Fruit fly (Drosophila melanogaster) whole organism, embryonic: Measurements from ENCODE around the gene CG43610.

Source experiments
- B-H2 ChIP-seq: fragments of 200-800 bp; sonication (Bioruptor generic); optimal IDR thresholded peaks from 2 replicates; lab custom pipeline; 2018; ENCODE audit warnings: missing biosample characterization, mild to moderate bottlenecking, missing genetic modification characterization
- BEAF-32 ChIP-seq: fragments of 200-800 bp; sonication (Bioruptor generic); optimal IDR thresholded peaks from 3 replicates; lab custom pipeline; 2017; ENCODE audit warnings: missing biosample characterization, missing genetic modification characterization, mild to moderate bottlenecking, moderate library complexity, missing genetic modification reagents
- Bgb ChIP-seq: fragments of 200-800 bp; sonication (Bioruptor generic); IDR thresholded peaks from 2 replicates; pipeline ENCODE4 v1.3.6; 2022; ENCODE audit warnings: missing biosample characterization, missing genetic modification characterization; ENCODE audit not compliant: partially characterized antibody
- CG10321 ChIP-seq: fragments of 200-800 bp; sonication (Bioruptor generic); IDR thresholded peaks from 2 replicates; pipeline ENCODE4 v1.3.6; 2022; ENCODE audit warnings: missing biosample characterization, missing genetic modification characterization
- CG11398 ChIP-seq: fragments of 200-800 bp; sonication (Bioruptor generic); optimal IDR thresholded peaks from 2 replicates; lab custom pipeline; 2016; ENCODE audit warnings: missing biosample characterization, missing genetic modification characterization
- CG12942 ChIP-seq: fragments of 200-800 bp; sonication (Bioruptor generic); optimal IDR thresholded peaks from 3 replicates; lab custom pipeline; 2016; ENCODE audit warnings: missing biosample characterization, missing genetic modification characterization
- CG15269 ChIP-seq: fragments of 200-800 bp; sonication (Bioruptor generic); optimal IDR thresholded peaks from 2 replicates; lab custom pipeline; 2018; ENCODE audit warnings: missing biosample characterization, mild to moderate bottlenecking, missing genetic modification characterization, moderate library complexity
- CG15479 ChIP-seq: fragments of 200-800 bp; sonication (Bioruptor generic); optimal IDR thresholded peaks from 3 replicates; lab custom pipeline; 2019; ENCODE audit warnings: missing biosample characterization, mild to moderate bottlenecking, missing genetic modification characterization, moderate library complexity
- CG15696 ChIP-seq: fragments of 200-800 bp; sonication (Bioruptor generic); optimal IDR thresholded peaks from 2 replicates; lab custom pipeline; 2019; ENCODE audit warnings: missing biosample characterization, mild to moderate bottlenecking, missing genetic modification characterization, moderate library complexity
- CG1603 ChIP-seq: fragments of 200-800 bp; sonication (Bioruptor generic); optimal IDR thresholded peaks from 2 replicates; lab custom pipeline; 2019; ENCODE audit warnings: missing biosample characterization, mild to moderate bottlenecking, missing genetic modification characterization, moderate library complexity
- CG17612 ChIP-seq: fragments of 200-800 bp; sonication (Bioruptor generic); IDR thresholded peaks from 2 replicates; pipeline ENCODE4 v1.3.6; 2022; ENCODE audit warnings: missing biosample characterization, missing genetic modification characterization
- CG2199 ChIP-seq: fragments of 200-800 bp; sonication (Bioruptor generic); IDR thresholded peaks from 3 replicates; pipeline ENCODE4 v1.3.6; 2022; ENCODE audit warnings: missing biosample characterization, missing genetic modification characterization
- CG2202 ChIP-seq: fragments of 200-800 bp; sonication (Bioruptor generic); optimal IDR thresholded peaks from 2 replicates; lab custom pipeline; 2018; ENCODE audit warnings: missing biosample characterization, mild to moderate bottlenecking, missing genetic modification characterization
- CG33557 ChIP-seq: fragments of 200-800 bp; sonication (Bioruptor generic); optimal IDR thresholded peaks from 2 replicates; lab custom pipeline; 2019; ENCODE audit warnings: missing biosample characterization, mild to moderate bottlenecking, missing genetic modification characterization, moderate library complexity
- CG34376 ChIP-seq: fragments of 200-800 bp; sonication (Bioruptor generic); optimal IDR thresholded peaks from 2 replicates; lab custom pipeline; 2018; ENCODE audit warnings: missing biosample characterization, mild to moderate bottlenecking, missing genetic modification characterization
- CG6654 ChIP-seq: fragments of 200-800 bp; sonication (Bioruptor generic); optimal IDR thresholded peaks from 2 replicates; lab custom pipeline; 2017; ENCODE audit warnings: missing biosample characterization, mild to moderate bottlenecking, missing genetic modification characterization
- CG7839 ChIP-seq: fragments of 200-800 bp; sonication (Bioruptor generic); optimal IDR thresholded peaks from 3 replicates; lab custom pipeline; 2018; ENCODE audit warnings: missing biosample characterization, mild to moderate bottlenecking, missing genetic modification characterization, moderate library complexity
- CG9817 ChIP-seq: fragments of 200-800 bp; sonication (Bioruptor generic); optimal IDR thresholded peaks from 2 replicates; lab custom pipeline; 2018; ENCODE audit warnings: missing biosample characterization, mild to moderate bottlenecking, missing genetic modification characterization, moderate library complexity
- Fer1 ChIP-seq: fragments of 200-800 bp; sonication (Bioruptor generic); optimal IDR thresholded peaks from 2 replicates; lab custom pipeline; 2017; ENCODE audit warnings: missing biosample characterization, mild to moderate bottlenecking, missing genetic modification characterization
- Gug ChIP-seq: fragments of 200-800 bp; sonication (Bioruptor generic); IDR thresholded peaks from 4 replicates; pipeline ENCODE4 v1.3.6; 2022; ENCODE audit warnings: missing biosample characterization, missing genetic modification characterization
- HmgZ ChIP-seq: fragments of 200-800 bp; sonication (Bioruptor generic); optimal IDR thresholded peaks from 2 replicates; lab custom pipeline; 2018; ENCODE audit warnings: missing biosample characterization, mild to moderate bottlenecking, missing genetic modification characterization
- Sry-β ChIP-seq: fragments of 200-800 bp; sonication (Bioruptor generic); optimal IDR thresholded peaks from 2 replicates; lab custom pipeline; 2018; ENCODE audit warnings: missing biosample characterization, mild to moderate bottlenecking, missing genetic modification characterization, moderate library complexity
- YL-1 ChIP-seq: fragments of 200-800 bp; sonication (Bioruptor generic); optimal IDR thresholded peaks from 3 replicates; lab custom pipeline; 2017; ENCODE audit warnings: missing biosample characterization, mild to moderate bottlenecking, missing genetic modification characterization
- ac ChIP-seq: fragments of 200-800 bp; sonication (Bioruptor generic); optimal IDR thresholded peaks from 3 replicates; lab custom pipeline; 2017; ENCODE audit warnings: missing biosample characterization, mild to moderate bottlenecking, missing genetic modification characterization
- az2 ChIP-seq: fragments of 200-800 bp; sonication (Bioruptor generic); optimal IDR thresholded peaks from 3 replicates; lab custom pipeline; 2016; ENCODE audit warnings: missing biosample characterization, missing genetic modification characterization
- cad ChIP-seq: fragments of >200 bp; optimal IDR thresholded peaks from 2 replicates; lab custom pipeline; 2017; ENCODE audit warnings: missing biosample characterization, missing genetic modification characterization
- dpn ChIP-seq, 2 experiments: fragments of 200-800 bp; sonication (Bioruptor generic); optimal IDR thresholded peaks; 3 replicates each; lab custom pipeline; 2016; ENCODE audit warnings: missing biosample characterization in 2 of 2, missing genetic modification characterization in 2 of 2
- dysf ChIP-seq: fragments of 200-800 bp; sonication (Bioruptor generic); IDR thresholded peaks from 3 replicates; pipeline ENCODE4 v1.3.6; 2022; ENCODE audit warnings: missing biosample characterization, missing genetic modification characterization
- exex ChIP-seq: fragments of 200-800 bp; sonication (Bioruptor generic); optimal IDR thresholded peaks from 4 replicates; lab custom pipeline; 2018; ENCODE audit warnings: missing biosample characterization, mild to moderate bottlenecking, missing genetic modification characterization, moderate library complexity
- fd96Cb ChIP-seq: fragments of 200-800 bp; sonication (Bioruptor generic); optimal IDR thresholded peaks from 2 replicates; lab custom pipeline; 2018; ENCODE audit warnings: missing biosample characterization, mild to moderate bottlenecking, missing genetic modification characterization, moderate library complexity
- grn ChIP-seq: fragments of 200-800 bp; sonication (Bioruptor generic); optimal IDR thresholded peaks from 3 replicates; lab custom pipeline; 2017; ENCODE audit warnings: missing biosample characterization, missing genetic modification characterization
- ham ChIP-seq: fragments of 200-800 bp; sonication (Bioruptor generic); IDR thresholded peaks from 2 replicates; pipeline ENCODE4 v1.3.6; 2022; ENCODE audit warnings: missing biosample characterization, missing genetic modification characterization
- insv ChIP-seq, 2 experiments: fragments of 200-800 bp; sonication (Bioruptor generic); optimal IDR thresholded peaks; 3 replicates each; lab custom pipeline; 2016 to 2018; ENCODE audit warnings: missing biosample characterization in 2 of 2, missing genetic modification characterization in 2 of 2
- pfk ChIP-seq: fragments of 200-800 bp; sonication (Bioruptor generic); optimal IDR thresholded peaks from 2 replicates; lab custom pipeline; 2018; ENCODE audit warnings: missing biosample characterization, mild to moderate bottlenecking, missing genetic modification characterization, moderate library complexity
- run ChIP-seq: fragments of 200-800 bp; sonication (Bioruptor generic); optimal IDR thresholded peaks from 3 replicates; lab custom pipeline; 2018; ENCODE audit warnings: missing biosample characterization, mild to moderate bottlenecking, missing genetic modification characterization
- salm ChIP-seq: fragments of 200-800 bp; sonication (Bioruptor generic); optimal IDR thresholded peaks from 2 replicates; lab custom pipeline; 2018; ENCODE audit warnings: missing biosample characterization, mild to moderate bottlenecking, missing genetic modification characterization
- scrt ChIP-seq: fragments of 200-800 bp; sonication (Bioruptor generic); optimal IDR thresholded peaks from 2 replicates; lab custom pipeline; 2018; ENCODE audit warnings: missing biosample characterization, mild to moderate bottlenecking, missing genetic modification characterization, moderate library complexity
- sd ChIP-seq: fragments of 200-800 bp; sonication (Bioruptor generic); optimal IDR thresholded peaks from 3 replicates; lab custom pipeline; 2018; ENCODE audit warnings: missing biosample characterization, mild to moderate bottlenecking, missing genetic modification characterization, moderate library complexity
- sens-2 ChIP-seq: fragments of 200-800 bp; sonication (Bioruptor generic); IDR thresholded peaks from 2 replicates; pipeline ENCODE4 v1.3.6; 2022; ENCODE audit warnings: missing biosample characterization, missing genetic modification characterization
- sug ChIP-seq: fragments of 200-800 bp; optimal IDR thresholded peaks from 2 replicates; lab custom pipeline; 2019; ENCODE audit warnings: missing biosample characterization, mild to moderate bottlenecking, missing genetic modification characterization, moderate library complexity
- tll ChIP-seq, 2 experiments: fragments of 200-800 bp in 1 of 2; fragments of >200 bp in 1 of 2; sonication (Bioruptor generic) in 1 of 2; optimal IDR thresholded peaks; 2 replicates each; lab custom pipeline; 2017 to 2019; ENCODE audit warnings: missing biosample characterization in 2 of 2, missing genetic modification characterization in 2 of 2, mild to moderate bottlenecking in 1 of 2, moderate library complexity in 1 of 2
- vnd ChIP-seq: fragments of 200-800 bp; sonication (Bioruptor generic); IDR thresholded peaks from 3 replicates; pipeline ENCODE4 v1.3.6; 2022; ENCODE audit warnings: missing biosample characterization, missing genetic modification characterization; ENCODE audit not compliant: partially characterized antibody
- yki ChIP-seq: fragments of >200 bp; optimal IDR thresholded peaks from 3 replicates; lab custom pipeline; 2018

CG43610 gene

DNA sequence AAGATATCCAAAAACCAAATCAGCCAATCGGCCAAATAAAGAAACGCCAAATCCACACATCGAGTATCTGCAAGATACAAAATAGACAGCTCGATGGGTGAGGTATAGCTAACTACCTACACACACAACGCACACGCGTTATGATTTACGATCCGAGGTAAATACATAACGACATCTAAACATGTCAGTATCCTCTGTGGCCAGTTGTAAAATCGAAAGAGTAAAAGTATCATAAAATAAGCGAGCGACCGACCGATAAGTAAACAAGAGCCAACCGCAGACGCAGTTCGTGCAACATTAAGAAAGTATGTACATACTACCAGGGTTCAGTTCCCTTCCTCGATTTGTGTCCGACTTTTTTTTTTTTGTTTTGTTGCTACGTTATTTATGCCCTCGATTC, 27.3 kb downstream of the CG43610 start (continued):
- no peak for TF ChIP-seq Fer1 (GFP tag; lab: Kevin White, UChicago)
- TF ChIP-seq CG2202 (tag; lab: Kevin White, UChicago), result peak; percentile 20
- peak in 1 of 2 experiments; percentile 92 for TF ChIP-seq tll (GFP tag; optimal IDR thresholded peaks at IDR 0.05; lab: Kevin White, UChicago)
- TF ChIP-seq cad, result peak; percentile 71
- peak; percentile 49 for TF ChIP-seq CG15696 (tag; lab: Kevin White, UChicago)
- TF ChIP-seq CG9817 (tag; lab: Kevin White, UChicago), result no peak
- TF ChIP-seq run (tag; lab: Kevin White, UChicago), result no peak
- TF ChIP-seq pfk (GFP tag; lab: Kevin White, UChicago), result no peak
- no peak for TF ChIP-seq CG6654
- peak; percentile 48 for TF ChIP-seq CG33557
- TF ChIP-seq ac (GFP tag; lab: Kevin White, UChicago), result peak; percentile 10
- no peak for TF ChIP-seq Bgb (GFP tag; lab: Robert Waterston, UW)
- no peak for TF ChIP-seq CG11398 (GFP tag; lab: Kevin White, UChicago)
- TF ChIP-seq salm (tag; lab: Kevin White, UChicago), result peak; percentile 32
- TF ChIP-seq CG15479 (GFP tag; lab: Kevin White, UChicago), result peak; percentile 75
- no peak for TF ChIP-seq dpn (GFP tag; optimal IDR thresholded peaks at IDR 0.05; lab: Kevin White, UChicago)
- no peak for TF ChIP-seq CG10321
- no peak for TF ChIP-seq dysf (GFP tag; lab: Robert Waterston, UW)
- no peak for TF ChIP-seq CG7839
- 0 out of 3 replicates have a peak, but pooled peaks have one; percentile 76 for TF ChIP-seq CG2199
- TF ChIP-seq, all 482 proteins: peak for 16

- TF ChIP-seq Gug (no peak), az2 (no peak), sens-2 (GFP tag; lab: Robert Waterston, UW) (peak; percentile 63), BEAF-32 (GFP tag; lab: Kevin White, UChicago) (no peak), CG34376 (peak; percentile 73), CG17612 (GFP tag; lab: Robert Waterston, UW) (no peak), fd96Cb (tag; lab: Kevin White, UChicago) (no peak), insv (GFP tag; optimal IDR thresholded peaks at IDR 0.05; lab: Kevin White, UChicago) (peak; percentile 43 to 95), sd (tag; lab: Kevin White, UChicago) (peak; percentile 52), yki (no peak), HmgZ (tag; lab: Kevin White, UChicago) (no peak), exex (tag; lab: Kevin White, UChicago) (peak; percentile 84), sug (tag; lab: Kevin White, UChicago) (peak; percentile 86), ham (GFP tag; lab: Robert Waterston, UW) (peak; percentile 37; the same call in 1 of the 2 replicates), vnd (GFP tag; lab: Robert Waterston, UW) (no peak), scrt (GFP tag; lab: Kevin White, UChicago) (no peak), B-H2 (GFP tag; lab: Kevin White, UChicago) (no peak), Sry-β (GFP tag; lab: Kevin White, UChicago) (no peak), CG12942 (no peak), CG15269 (tag; lab: Kevin White, UChicago) (no peak), grn (GFP tag; lab: Kevin White, UChicago) (peak; percentile 60), YL-1 (no peak), CG1603 (tag; lab: Kevin White, UChicago) (no peak)
Measured at dm6 chr2L:6827558-6828122, 28.6 kb downstream of the CG43610 start.
